Fruit fly (Drosophila melanogaster): ENCODE data around the gene CG44195.

Gene CG44195

DNA sequence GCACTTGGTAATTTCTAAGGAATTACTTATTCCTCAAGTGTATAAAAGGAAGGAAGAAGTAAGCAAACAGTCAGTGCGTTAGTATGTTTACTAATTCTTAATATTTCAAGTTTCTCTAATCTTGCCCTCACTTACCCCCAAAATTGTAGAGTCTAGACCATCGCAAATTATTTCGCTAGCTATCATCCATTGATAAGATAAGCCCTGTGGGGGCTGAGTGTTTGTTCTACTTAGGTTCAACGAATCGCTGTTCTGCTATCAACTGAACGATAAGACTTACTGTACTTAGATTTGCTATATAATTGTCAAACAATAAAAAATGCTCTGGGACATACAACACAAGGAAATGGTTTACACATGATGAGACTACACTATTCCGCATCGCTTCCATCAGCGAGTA lies 26.1 kb upstream of the CG44195 start (continued):
- TF ChIP-seq CG12942 (GFP tag; optimal IDR thresholded peaks at IDR 0.05) (no peak), Hand (GFP tag; optimal IDR thresholded peaks at IDR 0.05) (no peak), CTCF (GFP tag; optimal IDR thresholded peaks at IDR 0.05) (no peak), CG6791 (GFP tag; IDR thresholded peaks at IDR 0.05; ENCODE audit: partially characterized antibody) (no peak), Aef1 (GFP tag; IDR thresholded peaks at IDR 0.05) (no peak), E2f2 (GFP tag; IDR thresholded peaks at IDR 0.05) (no peak), CG4404 (GFP tag; IDR thresholded peaks at IDR 0.05) (no peak), esg (GFP tag; conservative IDR thresholded peaks at IDR 0.05) (no peak), CG6813 (GFP tag; optimal IDR thresholded peaks at IDR 0.05) (no peak), CG8478 (optimal IDR thresholded peaks at IDR 0.05) (no peak), fu2 (GFP tag; optimal IDR thresholded peaks at IDR 0.05) (no peak), CG10654 (GFP tag; optimal IDR thresholded peaks at IDR 0.05) (no peak), CG4707 (GFP tag; optimal IDR thresholded peaks at IDR 0.05) (no peak), sima (GFP tag; optimal IDR thresholded peaks at IDR 0.05) (no peak), CG15601 (tag; optimal IDR thresholded peaks at IDR 0.05) (no peak), HmgZ (tag; optimal IDR thresholded peaks at IDR 0.05) (peak; percentile 49), Neu2 (GFP tag; optimal IDR thresholded peaks at IDR 0.05; ENCODE audit: borderline replicate concordance) (no peak), CG17802 (tag; optimal IDR thresholded peaks at IDR 0.05) (no peak), grn (GFP tag; optimal IDR thresholded peaks at IDR 0.05) (peak; percentile 34), HHEX (GFP tag; optimal IDR thresholded peaks at IDR 0.05) (no peak), sd (tag; optimal IDR thresholded peaks at IDR 0.05) (peak; percentile 65), pho (GFP tag; optimal IDR thresholded peaks at IDR 0.05) (no peak), CG14965 (GFP tag; optimal IDR thresholded peaks at IDR 0.05; ENCODE audit: borderline replicate concordance) (no peak), br (optimal IDR thresholded peaks at IDR 0.05) (no peak), Hsf (GFP tag; optimal IDR thresholded peaks at IDR 0.05) (no peak), pfk (GFP tag; optimal IDR thresholded peaks at IDR 0.05) (no peak)

DNA sequence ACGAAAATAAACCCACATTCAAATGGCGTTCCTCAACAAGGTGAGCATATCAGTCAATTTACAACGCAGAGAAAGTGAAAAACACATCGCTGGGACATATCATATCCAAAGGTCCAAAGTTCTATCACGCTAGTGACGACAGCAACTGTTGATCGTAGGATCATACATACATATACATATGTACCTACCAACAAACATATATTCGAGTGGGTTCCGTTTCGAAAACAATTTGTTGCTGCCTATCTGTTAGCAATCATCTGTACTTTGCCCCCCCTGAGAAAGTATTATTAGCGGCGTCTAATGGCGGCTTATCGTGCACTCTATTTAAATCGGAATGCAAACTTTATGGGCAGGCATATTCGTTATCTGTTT lies 23.9 kb upstream of the CG44195 start:
- TF ChIP-seq nmo (GFP tag; optimal IDR thresholded peaks at IDR 0.05) (no peak), Awh (GFP tag; IDR thresholded peaks at IDR 0.05) (0 out of 2 replicates have a peak, but pooled peaks have one; percentile 18), crp (GFP tag; optimal IDR thresholded peaks at IDR 0.05) (no peak), CG4282 (GFP tag; optimal IDR thresholded peaks at IDR 0.05) (no peak), CG2875 (GFP tag; optimal IDR thresholded peaks at IDR 0.05) (no peak), CG11695 (GFP tag; IDR thresholded peaks at IDR 0.05) (no peak), CG31365 (tag; optimal IDR thresholded peaks at IDR 0.05) (no peak), bsh (GFP tag; optimal IDR thresholded peaks at IDR 0.05) (peak in 1 of 2 experiments; percentile 37), luna (GFP tag; optimal IDR thresholded peaks at IDR 0.05) (no peak), sd (tag; optimal IDR thresholded peaks at IDR 0.05) (peak; percentile 27), CG6791 (GFP tag; IDR thresholded peaks at IDR 0.05; ENCODE audit: partially characterized antibody) (no peak), Sin3A (optimal IDR thresholded peaks at IDR 0.05) (no peak), ash1 (GFP tag; optimal IDR thresholded peaks at IDR 0.05) (no peak), zfh2 (GFP tag; optimal IDR thresholded peaks at IDR 0.05) (no peak), exex (tag; optimal IDR thresholded peaks at IDR 0.05) (peak; percentile 37), Lhr (GFP tag; optimal IDR thresholded peaks at IDR 0.05) (no peak), CG17829 (tag; optimal IDR thresholded peaks at IDR 0.05) (no peak), CG13624 (GFP tag; optimal IDR thresholded peaks at IDR 0.05) (no peak), CG8089 (GFP tag; optimal IDR thresholded peaks at IDR 0.05) (no peak), Ets97D (GFP tag; optimal IDR thresholded peaks at IDR 0.05) (no peak), CG18262 (tag; optimal IDR thresholded peaks at IDR 0.05) (no peak), grn (GFP tag; optimal IDR thresholded peaks at IDR 0.05) (peak; percentile 38), CrebB (tag; optimal IDR thresholded peaks at IDR 0.05) (no peak), mirr (GFP tag; optimal IDR thresholded peaks at IDR 0.05) (peak; percentile 10), nom (GFP tag; optimal IDR thresholded peaks at IDR 0.05) (peak; percentile 96), sug (tag; optimal IDR thresholded peaks at IDR 0.05) (peak; percentile 69), CG9876 (GFP tag; optimal IDR thresholded peaks at IDR 0.05) (no peak), CG5245 (GFP tag; optimal IDR thresholded peaks at IDR 0.05) (no peak), scrt (GFP tag; optimal IDR thresholded peaks at IDR 0.05) (no peak)
